Worm (Caenorhabditis elegans): Measurements from ENCODE around the gene Y17D7B.10.
A peak's percentile ranks its signal among the peaks of the same experiment; 100 is the strongest.

Y17D7B.10 gene

ce11 chrV:18800811-18801210 lies 17.3 kb downstream of the Y17D7B.10 start, which contains the start of gene nhr-170:
Gene nhr-170 (minus strand): TSS chrV:18800826.
- TF ChIP-seq K02D7.2 (tag; optimal IDR thresholded peaks at IDR 0.05) (no peak), elt-2 (tag; optimal IDR thresholded peaks at IDR 0.05) (no peak), ref-2 (tag; optimal IDR thresholded peaks at IDR 0.05) (no peak), npax-4 (tag; optimal IDR thresholded peaks at IDR 0.05) (no peak), F13H6.1 (tag; optimal IDR thresholded peaks at IDR 0.05) (no peak), Y22D7AL.16 (tag; optimal IDR thresholded peaks at IDR 0.05) (no peak)

- no peak for TF ChIP-seq ztf-16 (tag; optimal IDR thresholded peaks at IDR 0.05)
- TF ChIP-seq T23F11.4 (GFP tag; optimal IDR thresholded peaks at IDR 0.05), result no peak
- no peak for TF ChIP-seq pag-3 (tag; optimal IDR thresholded peaks at IDR 0.05; ENCODE audit: borderline replicate concordance)
- TF ChIP-seq sdc-2 (tag; optimal IDR thresholded peaks at IDR 0.05), result no peak
- TF ChIP-seq rnt-1 (tag; optimal IDR thresholded peaks at IDR 0.05), result no peak
- TF ChIP-seq fkh-6 (tag; optimal IDR thresholded peaks at IDR 0.05), result no peak
- no peak for TF ChIP-seq pqm-1 (tag; optimal IDR thresholded peaks at IDR 0.05)
- TF ChIP-seq hlh-15 (tag; optimal IDR thresholded peaks at IDR 0.05), result no peak
- TF ChIP-seq ceh-31 (tag; optimal IDR thresholded peaks at IDR 0.05), result no peak
These were observed 18.6 kb downstream of the Y17D7B.10 start, which contains the start of gene C54E10.11 for ce11 chrV:18802077-18802476. Gene C54E10.11 (minus strand): TSS chrV:18802177.

- TF ChIP-seq ceh-30 (tag; optimal IDR thresholded peaks at IDR 0.05) (no peak), unc-3 (GFP tag; conservative IDR thresholded peaks at IDR 0.05) (no peak), unc-3 (tag; optimal IDR thresholded peaks at IDR 0.05) (no peak), ttx-3 (tag; optimal IDR thresholded peaks at IDR 0.05) (no peak), ceh-2 (tag; optimal IDR thresholded peaks at IDR 0.05) (no peak), pros-1 (tag; optimal IDR thresholded peaks at IDR 0.05) (no peak), elt-4 (tag; optimal IDR thresholded peaks at IDR 0.05) (no peak), ceh-34 (tag; optimal IDR thresholded peaks at IDR 0.05) (no peak), elt-2 (tag; optimal IDR thresholded peaks at IDR 0.05) (no peak), pha-4 (tag; optimal IDR thresholded peaks at IDR 0.05) (no peak), ahr-1 (tag; optimal IDR thresholded peaks at IDR 0.05) (no peak), hlh-6 (tag; optimal IDR thresholded peaks at IDR 0.05) (no peak), ztf-16 (tag; optimal IDR thresholded peaks at IDR 0.05) (no peak), K02D7.2 (tag; optimal IDR thresholded peaks at IDR 0.05) (no peak), hlh-8 (tag; optimal IDR thresholded peaks at IDR 0.05) (no peak), fax-1 (tag; optimal IDR thresholded peaks at IDR 0.05) (no peak)
These were observed 19.7 kb downstream of the Y17D7B.10 start, which contains the start of gene C54E10.10 for ce11 chrV:18803260-18803659. Gene C54E10.10 (minus strand): TSS chrV:18803360.

ce11 chrV:18806409-18806808 lies 22.9 kb downstream of the Y17D7B.10 start, which contains the start of gene sri-10:
Gene sri-10 (minus strand): TSS chrV:18806509.
- no peak for TF ChIP-seq ets-4 (tag; optimal IDR thresholded peaks at IDR 0.05)
- no peak for TF ChIP-seq elt-2 (tag; optimal IDR thresholded peaks at IDR 0.05)
- TF ChIP-seq ceh-9 (tag; optimal IDR thresholded peaks at IDR 0.05), result no peak
- TF ChIP-seq ceh-24 (tag; optimal IDR thresholded peaks at IDR 0.05), result no peak

ce11 chrV:18808621-18809020 lies 25.1 kb downstream of the Y17D7B.10 start, which contains the start of gene C54E10.6:
Gene C54E10.6 (minus strand): TSS chrV:18808729.
- TF ChIP-seq unc-3 (GFP tag; conservative IDR thresholded peaks at IDR 0.05), result no peak
- no peak for TF ChIP-seq unc-3 (tag; optimal IDR thresholded peaks at IDR 0.05)
- TF ChIP-seq unc-42 (tag; optimal IDR thresholded peaks at IDR 0.05), result peak; percentile 96
- no peak for TF ChIP-seq ets-4 (tag; optimal IDR thresholded peaks at IDR 0.05)
- no peak for TF ChIP-seq pat-9 (tag; optimal IDR thresholded peaks at IDR 0.05)
- peak; percentile 28 for TF ChIP-seq hlh-8 (tag; optimal IDR thresholded peaks at IDR 0.05)
- TF ChIP-seq ceh-22 (tag; optimal IDR thresholded peaks at IDR 0.05), result no peak
- TF ChIP-seq npax-4 (tag; optimal IDR thresholded peaks at IDR 0.05), result no peak
- peak; percentile 35 for TF ChIP-seq nfya-1 (tag; optimal IDR thresholded peaks at IDR 0.05)
- peak; percentile 29 for TF ChIP-seq tbx-2 (tag; optimal IDR thresholded peaks at IDR 0.05)
- no peak for TF ChIP-seq Y22D7AL.16 (tag; optimal IDR thresholded peaks at IDR 0.05)
- no peak for TF ChIP-seq unc-86 (tag; optimal IDR thresholded peaks at IDR 0.05)
- TF ChIP-seq elt-2 (tag; optimal IDR thresholded peaks at IDR 0.05), result no peak
- TF ChIP-seq ceh-31 (tag; optimal IDR thresholded peaks at IDR 0.05), result peak; percentile 66
- peak; percentile 28 for TF ChIP-seq ceh-14 (tag; optimal IDR thresholded peaks at IDR 0.05)
- peak; percentile 37 for TF ChIP-seq rnt-1 (tag; optimal IDR thresholded peaks at IDR 0.05)
- TF ChIP-seq ceh-48 (tag; optimal IDR thresholded peaks at IDR 0.05), result peak; percentile 72
- no peak for TF ChIP-seq lin-11 (tag; optimal IDR thresholded peaks at IDR 0.05)
- peak; percentile 28 for TF ChIP-seq ceh-18 (tag; optimal IDR thresholded peaks at IDR 0.05)
- TF ChIP-seq che-1 (tag; optimal IDR thresholded peaks at IDR 0.05), result no peak
